Fruit fly (Drosophila melanogaster): Measurements from ENCODE around the gene CG15219.

CG15219 gene

dm6 chr2L:22121651-22122165, 16.4 kb upstream of the CG15219 start (continued):
- TF ChIP-seq CG3838 (GFP tag; optimal IDR thresholded peaks at IDR 0.05) (no peak), sens-2 (GFP tag; IDR thresholded peaks at IDR 0.05) (no peak), disco-r (GFP tag; optimal IDR thresholded peaks at IDR 0.05) (no peak), sug (tag; optimal IDR thresholded peaks at IDR 0.05) (no peak), CG15479 (GFP tag; optimal IDR thresholded peaks at IDR 0.05) (no peak), usp (GFP tag; optimal IDR thresholded peaks at IDR 0.05) (no peak), CG2116 (GFP tag; optimal IDR thresholded peaks at IDR 0.05) (no peak), bigmax (GFP tag; optimal IDR thresholded peaks at IDR 0.05) (no peak), Dref (GFP tag; IDR thresholded peaks at IDR 0.05) (no peak; the same call in 1 of the 2 replicates), CG4617 (GFP tag; optimal IDR thresholded peaks at IDR 0.05; ENCODE audit: borderline replicate concordance) (peak; percentile 71), repo (GFP tag; optimal IDR thresholded peaks at IDR 0.05) (no peak), Dip2 (GFP tag; IDR thresholded peaks at IDR 0.05) (no peak), CG7963 (GFP tag; IDR thresholded peaks at IDR 0.05; ENCODE audit: partially characterized antibody) (no peak), CG17361 (GFP tag; IDR thresholded peaks at IDR 0.05) (peak; percentile 43; the same call in 2 of the 3 replicates), gcm (GFP tag; optimal IDR thresholded peaks at IDR 0.05) (no peak), bcd (GFP tag; optimal IDR thresholded peaks at IDR 0.05) (no peak), CG13624 (GFP tag; optimal IDR thresholded peaks at IDR 0.05) (peak; percentile 4), p53 (GFP tag; optimal IDR thresholded peaks at IDR 0.05) (no peak), sim (GFP tag; IDR thresholded peaks at IDR 0.05) (no peak), CG4707 (GFP tag; optimal IDR thresholded peaks at IDR 0.05) (no peak), Nf-YB (GFP tag; optimal IDR thresholded peaks at IDR 0.05) (no peak), CHES-1-like (GFP tag; optimal IDR thresholded peaks at IDR 0.05) (no peak), CG12744 (GFP tag; optimal IDR thresholded peaks at IDR 0.05) (no peak), zen2 (GFP tag; IDR thresholded peaks at IDR 0.05; ENCODE audit: partially characterized antibody) (no peak), CG18599 (GFP tag; optimal IDR thresholded peaks at IDR 0.05) (no peak), Hr39 (optimal IDR thresholded peaks at IDR 0.05) (no peak), Mad (GFP tag; optimal IDR thresholded peaks at IDR 0.05) (no peak), Dip3 (GFP tag; optimal IDR thresholded peaks at IDR 0.05) (peak; percentile 10), CG8290 (GFP tag; optimal IDR thresholded peaks at IDR 0.05) (peak; percentile 40), CG8290 (tag; optimal IDR thresholded peaks at IDR 0.05) (peak in 1 of 2 experiments; percentile 57), ssp (GFP tag; IDR thresholded peaks at IDR 0.05) (peak; percentile 98), Antp (GFP tag; optimal IDR thresholded peaks at IDR 0.05) (no peak), CG7786 (GFP tag; optimal IDR thresholded peaks at IDR 0.05) (no peak), Gsc (GFP tag; IDR thresholded peaks at IDR 0.05) (no peak), ci (GFP tag; IDR thresholded peaks at IDR 0.05) (no peak), CG1602 (GFP tag; optimal IDR thresholded peaks at IDR 0.05) (no peak), danr (GFP tag; IDR thresholded peaks at IDR 0.05) (no peak), sr (GFP tag; IDR thresholded peaks at IDR 0.05) (no peak), Mrtf (GFP tag; IDR thresholded peaks at IDR 0.05) (no peak), sisA (GFP tag; IDR thresholded peaks at IDR 0.05) (no peak), inv (GFP tag; IDR thresholded peaks at IDR 0.05; ENCODE audit: partially characterized antibody) (no peak), CG1603 (tag; optimal IDR thresholded peaks at IDR 0.05) (peak; percentile 88), twi (tag; optimal IDR thresholded peaks at IDR 0.05) (no peak), ara (GFP tag; IDR thresholded peaks at IDR 0.05) (no peak), ap (GFP tag; IDR thresholded peaks at IDR 0.05) (no peak), CG3995 (GFP tag; optimal IDR thresholded peaks at IDR 0.05) (peak; percentile 50), CG9437 (GFP tag; optimal IDR thresholded peaks at IDR 0.05) (no peak), fd3F (GFP tag; optimal IDR thresholded peaks at IDR 0.05) (no peak), bbx (GFP tag; IDR thresholded peaks at IDR 0.05; ENCODE audit: partially characterized antibody) (no peak), Rfx (GFP tag; IDR thresholded peaks at IDR 0.05) (no peak), BEAF-32 (GFP tag; optimal IDR thresholded peaks at IDR 0.05) (peak; percentile 40), CG3065 (GFP tag; optimal IDR thresholded peaks at IDR 0.05) (no peak), CG10274 (GFP tag; optimal IDR thresholded peaks at IDR 0.05) (no peak)
